Worm (Caenorhabditis elegans): ENCODE results near the gene bus-12.

bus-12 gene

DNA sequence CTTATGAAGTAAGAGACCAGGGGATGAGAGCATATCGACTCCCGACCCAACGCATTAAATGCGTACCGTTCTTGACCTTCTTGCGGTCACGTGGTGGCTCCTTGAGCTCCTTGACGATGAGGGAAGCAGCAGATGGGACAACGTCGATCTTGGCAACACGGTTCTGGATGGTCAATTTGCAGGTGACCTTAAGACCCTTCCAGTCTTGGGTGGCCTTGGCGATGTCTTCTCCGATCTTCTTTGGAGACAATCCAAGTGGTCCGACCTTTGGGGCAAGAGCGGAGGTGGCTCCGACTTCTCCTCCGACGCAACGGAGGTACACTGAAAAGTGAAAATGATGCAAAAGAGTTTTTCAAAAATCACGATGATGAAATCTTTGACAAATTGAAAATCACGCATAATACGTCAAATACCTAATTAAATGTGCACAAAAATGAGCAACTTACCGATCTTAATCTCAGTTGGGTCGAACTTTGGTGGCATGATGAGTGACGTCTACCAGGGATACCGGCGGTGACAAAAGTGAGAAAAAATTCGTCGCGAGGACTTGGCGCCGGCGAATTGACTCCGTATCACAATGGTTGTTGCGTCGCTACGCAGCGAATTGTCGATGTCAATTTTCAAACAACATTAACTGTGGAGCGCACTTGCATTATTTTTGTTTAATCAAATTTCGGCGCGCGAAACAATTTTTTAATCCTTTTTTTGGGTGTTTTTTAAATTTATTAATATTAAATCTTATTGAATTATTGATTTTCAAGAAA lies 15.7 kb upstream of the bus-12 start, which contains the start of gene rpl-12 (continued):
- peak; percentile 95 for TF ChIP-seq madf-6 (GFP tag; IDR thresholded peaks at IDR 0.05)
- peak; percentile 51 for TF ChIP-seq lin-26 (GFP tag; IDR thresholded peaks at IDR 0.05)
- no peak for TF ChIP-seq bed-2 (GFP tag; IDR thresholded peaks at IDR 0.05)
- TF ChIP-seq mel-28 (tag; optimal IDR thresholded peaks at IDR 0.05; ENCODE audit: borderline replicate concordance): peak; percentile 83
- peak; percentile 63 for TF ChIP-seq snpc-1.1 (tag; optimal IDR thresholded peaks at IDR 0.05; ENCODE audit: insufficient read depth)
- no peak for TF ChIP-seq tbx-9 (tag; optimal IDR thresholded peaks at IDR 0.05; ENCODE audit: borderline replicate concordance)
- TF ChIP-seq Y56A3A.18 (GFP tag; IDR thresholded peaks at IDR 0.05): peak; percentile 95
- peak; percentile 97 for TF ChIP-seq hmg-1.2 (GFP tag; IDR thresholded peaks at IDR 0.05)
- TF ChIP-seq attf-6 (GFP tag; IDR thresholded peaks at IDR 0.05): peak; percentile 91
- peak; percentile 66 for TF ChIP-seq him-1 (tag; optimal IDR thresholded peaks at IDR 0.05)
- TF ChIP-seq attf-3 (GFP tag; conservative IDR thresholded peaks at IDR 0.05): peak; percentile 86
- peak; percentile 96 for TF ChIP-seq Y95B8A.8 (GFP tag; IDR thresholded peaks at IDR 0.05)
- TF ChIP-seq madf-8 (GFP tag; conservative IDR thresholded peaks at IDR 0.05): peak; percentile 86
- no peak for TF ChIP-seq F57A8.1 (GFP tag; optimal IDR thresholded peaks at IDR 0.05)
- peak; percentile 96 for TF ChIP-seq repo-1 (tag; optimal IDR thresholded peaks at IDR 0.05)
- TF ChIP-seq nfyb-1 (GFP tag; IDR thresholded peaks at IDR 0.05): peak; percentile 98
- TF ChIP-seq F57C9.4 (tag; optimal IDR thresholded peaks at IDR 0.05): peak; percentile 10
- TF ChIP-seq ztf-22 (GFP tag; optimal IDR thresholded peaks at IDR 0.05): peak; percentile 78
- TF ChIP-seq hsf-1 (GFP tag; IDR thresholded peaks at IDR 0.05): peak; percentile 87
- TF ChIP-seq ceh-79 (tag; optimal IDR thresholded peaks at IDR 0.05): peak; percentile 59
- peak; percentile 100 for TF ChIP-seq lin-54 (GFP tag; optimal IDR thresholded peaks at IDR 0.05)
- no peak for TF ChIP-seq ama-1 (optimal IDR thresholded peaks at IDR 0.05)
- no peak for TF ChIP-seq ama-1 (GFP tag; optimal IDR thresholded peaks at IDR 0.05)
- TF ChIP-seq unc-62 (GFP tag; optimal IDR thresholded peaks at IDR 0.05): peak; percentile 88
- TF ChIP-seq Y67H2A.10 (GFP tag; conservative IDR thresholded peaks at IDR 0.05): peak; percentile 91
- TF ChIP-seq B0336.3 (GFP tag; IDR thresholded peaks at IDR 0.05): peak; percentile 95
- TF ChIP-seq ccch-3 (GFP tag; optimal IDR thresholded peaks at IDR 0.05): no peak
- TF ChIP-seq fkh-3 (tag; optimal IDR thresholded peaks at IDR 0.05): no peak
- TF ChIP-seq K11D2.4 (GFP tag; IDR thresholded peaks at IDR 0.05): peak; percentile 97
- peak; percentile 87 for TF ChIP-seq hmg-20 (GFP tag; IDR thresholded peaks at IDR 0.05)
- TF ChIP-seq bed-1 (GFP tag; IDR thresholded peaks at IDR 0.05): no peak
- TF ChIP-seq F55B11.4 (tag; optimal IDR thresholded peaks at IDR 0.05; ENCODE audit: borderline replicate concordance, insufficient read depth): no peak
- TF ChIP-seq nfya-1 (tag; optimal IDR thresholded peaks at IDR 0.05; ENCODE audit: borderline replicate concordance, insufficient read depth): no peak
- peak; percentile 75 for TF ChIP-seq zfh-2 (GFP tag; conservative IDR thresholded peaks at IDR 0.05)
- peak; percentile 98 for TF ChIP-seq cebp-2 (GFP tag; IDR thresholded peaks at IDR 0.05)
- 0 out of 2 replicates have a peak, but pooled peaks have one; percentile 11 for TF ChIP-seq F37B4.10 (GFP tag; IDR thresholded peaks at IDR 0.05)
- peak; percentile 94 for TF ChIP-seq pha-4 (tag; optimal IDR thresholded peaks at IDR 0.05)
- TF ChIP-seq B0035.1 (tag; optimal IDR thresholded peaks at IDR 0.05): peak; percentile 84
- TF ChIP-seq sdz-38 (tag; optimal IDR thresholded peaks at IDR 0.05): no peak
- no peak for TF ChIP-seq nhr-179 (tag; optimal IDR thresholded peaks at IDR 0.05)
- TF ChIP-seq madf-3 (GFP tag; IDR thresholded peaks at IDR 0.05): peak; percentile 96
- TF ChIP-seq nfya-2 (GFP tag; IDR thresholded peaks at IDR 0.05): no peak
- peak; percentile 78; the same call in 1 of the 2 replicates for TF ChIP-seq egl-44 (GFP tag; IDR thresholded peaks at IDR 0.05)
- peak; percentile 98 for TF ChIP-seq ceh-27 (GFP tag; optimal IDR thresholded peaks at IDR 0.05)
- peak; percentile 40 for TF ChIP-seq B0261.1 (tag; optimal IDR thresholded peaks at IDR 0.05)
- TF ChIP-seq ekl-4 (GFP tag; IDR thresholded peaks at IDR 0.05): peak; percentile 98
- TF ChIP-seq snpc-4 (GFP tag; optimal IDR thresholded peaks at IDR 0.05): peak; percentile 75
- peak; percentile 81 to 90 (median 88) for TF ChIP-seq snpc-4 (tag; optimal IDR thresholded peaks at IDR 0.05)

Data from whole organism, young adult.